Worm (Caenorhabditis elegans): ENCODE results near the gene clec-242.

- TF ChIP-seq med-1 (GFP tag; optimal IDR thresholded peaks at IDR 0.05; ENCODE audit: insufficient read depth), result no peak
- TF ChIP-seq cog-1 (tag; optimal IDR thresholded peaks at IDR 0.05), result no peak
- TF ChIP-seq tab-1 (GFP tag; IDR thresholded peaks at IDR 0.05), result no peak
Observed at ce11 chrV:17292740-17293139, 47.4 kb upstream of the clec-242 start.
